Worm (Caenorhabditis elegans) whole organism, L4 larva: ENCODE results near the gene F15G9.1.

Experiments
- F44E2.7 ChIP-seq: fragments of 200-800 bp; sonication (Bioruptor generic); IDR thresholded peaks from 2 replicates; pipeline ENCODE4 v2.1.2; 2022; ENCODE audit warnings: missing genetic modification characterization, missing compliant biosample characterization
- F49E8.2 ChIP-seq: sonication (generic microtip); optimal IDR thresholded peaks from 2 replicates; lab custom pipeline; 2016; ENCODE audit warnings: missing compliant biosample characterization, mild to moderate bottlenecking, missing genetic modification characterization, borderline replicate concordance
- ZK546.5 ChIP-seq, 2 experiments: sonication (generic microtip); optimal IDR thresholded peaks; 2 replicates each; lab custom pipeline; 2017; ENCODE audit warnings: missing biosample characterization in 2 of 2, missing genetic modification characterization in 2 of 2
- ama-1 ChIP-seq: fragments of 150-350 bp; optimal IDR thresholded peaks from 2 replicates; lab custom pipeline; 2014; ENCODE audit warnings: inconsistent platforms, mixed read lengths
- ceh-82 ChIP-seq: sonication (generic microtip); optimal IDR thresholded peaks from 2 replicates; lab custom pipeline; 2017; ENCODE audit warnings: missing biosample characterization, missing genetic modification characterization
- mep-1 ChIP-seq: fragments of 150-350 bp; sonication (generic microtip); optimal IDR thresholded peaks from 3 replicates; lab custom pipeline; 2014; ENCODE audit warnings: missing biosample characterization, missing genetic modification characterization
- nhr-28 ChIP-seq: fragments of 150-350 bp; optimal IDR thresholded peaks from 2 replicates; lab custom pipeline; 2014; ENCODE audit warnings: missing biosample characterization, missing genetic modification characterization
- spr-3 ChIP-seq: fragments of 200-800 bp; sonication (Bioruptor generic); optimal IDR thresholded peaks from 2 replicates; lab custom pipeline; 2018; ENCODE audit warnings: mild to moderate bottlenecking, missing genetic modification characterization, missing compliant biosample characterization
- unc-39 ChIP-seq: sonication (generic microtip); optimal IDR thresholded peaks from 2 replicates; lab custom pipeline; 2017; ENCODE audit warnings: missing biosample characterization, missing genetic modification characterization
- zag-1 ChIP-seq: fragments of 150-350 bp; optimal IDR thresholded peaks from 2 replicates; lab custom pipeline; 2014; ENCODE audit warnings: missing biosample characterization, missing genetic modification characterization
- zip-11 ChIP-seq: fragments of 200-800 bp; sonication (Bioruptor generic); IDR thresholded peaks from 2 replicates; pipeline ENCODE4 v1.3.6; 2022; ENCODE audit warnings: missing genetic modification characterization, missing compliant biosample characterization

ce11 chrX:9709462-9709861 is 3.3 kb downstream of the F15G9.1 start, which contains the start of gene F15G9.6:
- TF ChIP-seq F49E8.2 (tag; lab: Kevin White, UChicago) (no peak), mep-1 (tag; lab: Kevin White, UChicago) (no peak), spr-3 (GFP tag; lab: Kevin White, UChicago) (no peak), unc-39 (tag; lab: Kevin White, UChicago) (no peak), ZK546.5 (tag; optimal IDR thresholded peaks at IDR 0.05; lab: Kevin White, UChicago) (no peak), zag-1 (tag; lab: Kevin White, UChicago) (no peak), ceh-82 (tag; lab: Kevin White, UChicago) (no peak), F44E2.7 (no peak), ama-1 (lab: Kevin White, UChicago) (no peak), zip-11 (GFP tag; lab: Robert Waterston, UW) (no peak), nhr-28 (tag; lab: Kevin White, UChicago) (no peak)
